Worm (Caenorhabditis elegans): ENCODE measurements around the gene abu-4.

abu-4 gene

ce11 chrV:2250126-2250590 is 24.5 kb upstream of the abu-4 start, which contains the start of gene cyp-33C7 (continued):
- TF ChIP-seq ceh-8 (GFP tag; optimal IDR thresholded peaks at IDR 0.05) = no peak
- peak in 1 of 6 experiments; percentile 37 for TF ChIP-seq elt-3 (tag; optimal IDR thresholded peaks at IDR 0.05)
- peak; percentile 36 for TF ChIP-seq nhr-90 (tag; optimal IDR thresholded peaks at IDR 0.05; ENCODE audit: poor library complexity)
- no peak for TF ChIP-seq zip-4 (GFP tag; optimal IDR thresholded peaks at IDR 0.05)
- TF ChIP-seq vab-15 (tag; optimal IDR thresholded peaks at IDR 0.05) = no peak
- no peak for TF ChIP-seq C34B4.2 (tag; optimal IDR thresholded peaks at IDR 0.05)
- TF ChIP-seq rnt-1 (tag; optimal IDR thresholded peaks at IDR 0.05) = no peak
- no peak for TF ChIP-seq lin-15B (tag; optimal IDR thresholded peaks at IDR 0.05)
- no peak for TF ChIP-seq unc-130 (tag; optimal IDR thresholded peaks at IDR 0.05)
- peak in 1 of 2 experiments; percentile 75 for TF ChIP-seq lin-35 (GFP tag; optimal IDR thresholded peaks at IDR 0.05)
- peak; percentile 75 for TF ChIP-seq elt-2 (tag; optimal IDR thresholded peaks at IDR 0.05)
- no peak for TF ChIP-seq sup-37 (GFP tag; optimal IDR thresholded peaks at IDR 0.05)
- no peak for TF ChIP-seq nhr-11 (tag; optimal IDR thresholded peaks at IDR 0.05)
- TF ChIP-seq snpc-4 (tag; optimal IDR thresholded peaks at IDR 0.05) = no peak
- TF ChIP-seq nhr-77 (tag; optimal IDR thresholded peaks at IDR 0.05) = no peak
- TF ChIP-seq fkh-10 (GFP tag; optimal IDR thresholded peaks at IDR 0.05) = no peak
- no peak for TF ChIP-seq ceh-63 (GFP tag; optimal IDR thresholded peaks at IDR 0.05)
- TF ChIP-seq hpl-2 (GFP tag; optimal IDR thresholded peaks at IDR 0.05) = no peak
- peak; percentile 20 for TF ChIP-seq blmp-1 (tag; optimal IDR thresholded peaks at IDR 0.05)
- peak; percentile 19 for TF ChIP-seq mep-1 (tag; optimal IDR thresholded peaks at IDR 0.05)
- TF ChIP-seq grh-1 (GFP tag; IDR thresholded peaks at IDR 0.05) = no peak
- peak; percentile 81 for TF ChIP-seq skn-1 (tag; optimal IDR thresholded peaks at IDR 0.05)
- TF ChIP-seq irx-1 (tag; optimal IDR thresholded peaks at IDR 0.05) = no peak
- peak; percentile 14 for TF ChIP-seq tbx-2 (tag; optimal IDR thresholded peaks at IDR 0.05)
- TF ChIP-seq sptf-1 (tag; optimal IDR thresholded peaks at IDR 0.05) = no peak
- no peak for TF ChIP-seq sox-4 (tag; optimal IDR thresholded peaks at IDR 0.05)
- TF ChIP-seq ceh-90 (tag; optimal IDR thresholded peaks at IDR 0.05) = no peak

- TF ChIP-seq ces-1 (GFP tag; optimal IDR thresholded peaks at IDR 0.05) (no peak), elt-2 (tag; optimal IDR thresholded peaks at IDR 0.05) (peak; percentile 2)
These were observed 22.9 kb upstream of the abu-4 start for ce11 chrV:2251774-2252173.

DNA sequence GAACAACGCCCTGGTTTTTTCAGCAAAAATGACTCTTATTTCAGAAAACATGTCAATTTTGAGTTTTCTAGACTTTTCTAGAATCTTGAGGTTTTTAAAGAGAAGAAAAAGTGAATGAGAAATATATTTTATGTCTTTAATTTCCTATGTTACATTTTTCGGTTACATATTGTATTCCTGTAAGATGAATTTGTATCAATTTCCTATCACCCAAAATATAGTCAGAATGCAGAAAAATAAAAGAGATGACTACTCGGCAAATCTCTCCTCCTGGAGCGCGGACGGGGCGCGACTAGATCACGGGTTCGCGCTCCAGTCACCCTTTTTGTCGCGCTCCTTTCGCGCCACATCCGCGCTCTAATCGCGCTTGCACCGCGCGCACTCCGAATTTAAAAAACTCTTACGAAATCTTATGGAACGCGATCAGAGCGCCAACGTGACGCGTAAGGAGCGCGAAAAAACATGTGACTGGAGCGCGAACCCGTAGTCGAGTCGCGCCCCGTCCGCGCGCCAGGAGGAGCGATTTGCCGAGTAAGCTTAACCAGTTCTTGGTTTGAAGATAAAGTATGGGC is 20.0 kb upstream of the abu-4 start, which contains the start of gene str-253:
Gene str-253, minus strand, starts transcription at position 51 of the 572 bp plus-strand sequence.
- TF ChIP-seq Y116A8C.19 (tag; optimal IDR thresholded peaks at IDR 0.05; ENCODE audit: borderline replicate concordance) (no peak), C04F5.9 (tag; optimal IDR thresholded peaks at IDR 0.05) (no peak), ceh-90 (tag; optimal IDR thresholded peaks at IDR 0.05) (no peak)

DNA sequence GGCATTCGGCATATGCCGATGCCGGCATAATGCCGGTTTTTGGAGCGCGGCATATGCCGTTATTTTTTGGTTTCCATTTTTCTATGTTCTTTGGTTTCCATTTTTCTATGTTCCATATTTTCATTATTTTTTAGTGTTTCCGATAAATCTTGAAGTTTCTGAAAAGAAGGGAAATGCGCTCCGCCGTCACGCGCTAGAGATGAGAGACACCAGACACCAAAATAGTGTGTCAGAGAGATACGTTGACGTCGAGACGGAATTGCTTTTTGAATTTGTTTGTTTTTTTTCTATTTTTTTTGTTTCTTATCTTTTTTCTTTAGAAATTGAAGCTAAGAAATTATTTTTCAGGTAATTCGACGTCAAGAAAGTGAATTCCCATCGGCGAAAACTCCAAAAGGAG is 19.5 kb upstream of the abu-4 start, which contains the start of gene F41B5.1:
Gene F41B5.1, plus strand, starts transcription at position 343 of the 400 bp plus-strand sequence.
- TF ChIP-seq lsy-2 (tag; optimal IDR thresholded peaks at IDR 0.05) (peak in 1 of 2 experiments; percentile 3), isw-1 (GFP tag; IDR thresholded peaks at IDR 0.05) (peak; percentile 9; the same call in 1 of the 2 replicates)

ce11 chrV:2259750-2260149 is 14.9 kb upstream of the abu-4 start, which contains the start of gene nhr-182:
Gene nhr-182 (minus strand): TSS chrV:2259927.
- TF ChIP-seq pax-3 (tag; optimal IDR thresholded peaks at IDR 0.05) = no peak
- TF ChIP-seq lin-14 (GFP tag; optimal IDR thresholded peaks at IDR 0.05) = no peak
- no peak for TF ChIP-seq F16B12.6 (tag; optimal IDR thresholded peaks at IDR 0.05)
- TF ChIP-seq sox-4 (tag; optimal IDR thresholded peaks at IDR 0.05) = no peak
- no peak for TF ChIP-seq grh-1 (GFP tag; IDR thresholded peaks at IDR 0.05)
- TF ChIP-seq ceh-63 (GFP tag; optimal IDR thresholded peaks at IDR 0.05) = no peak
- no peak for TF ChIP-seq unc-62 (GFP tag; optimal IDR thresholded peaks at IDR 0.05)
- no peak for TF ChIP-seq lin-39 (tag; optimal IDR thresholded peaks at IDR 0.05)
- no peak for TF ChIP-seq nhr-11 (tag; optimal IDR thresholded peaks at IDR 0.05)
- no peak for TF ChIP-seq fkh-10 (GFP tag; optimal IDR thresholded peaks at IDR 0.05)
- peak in 1 of 6 experiments; percentile 6 for TF ChIP-seq elt-3 (tag; optimal IDR thresholded peaks at IDR 0.05)
- no peak for TF ChIP-seq zip-4 (GFP tag; optimal IDR thresholded peaks at IDR 0.05)
- TF ChIP-seq fos-1 (tag; optimal IDR thresholded peaks at IDR 0.05) = no peak
- TF ChIP-seq unc-130 (tag; optimal IDR thresholded peaks at IDR 0.05) = no peak
- no peak for TF ChIP-seq pag-3 (tag; optimal IDR thresholded peaks at IDR 0.05; ENCODE audit: borderline replicate concordance, insufficient read depth)
- no peak for TF ChIP-seq ceh-88 (GFP tag; IDR thresholded peaks at IDR 0.05)
- TF ChIP-seq nhr-85 (tag) = peak; percentile 80
- TF ChIP-seq jun-1 (tag; optimal IDR thresholded peaks at IDR 0.05) = no peak
- no peak for TF ChIP-seq Y116A8C.19 (tag; optimal IDR thresholded peaks at IDR 0.05; ENCODE audit: borderline replicate concordance)
- no peak for TF ChIP-seq zag-1 (tag; optimal IDR thresholded peaks at IDR 0.05)
- TF ChIP-seq mab-9 (GFP tag; IDR thresholded peaks at IDR 0.05) = no peak

Measured in whole organism, L1 larva.